Fruit fly (Drosophila melanogaster): ENCODE data around the gene Ccdc85.

The Ccdc85 gene

DNA sequence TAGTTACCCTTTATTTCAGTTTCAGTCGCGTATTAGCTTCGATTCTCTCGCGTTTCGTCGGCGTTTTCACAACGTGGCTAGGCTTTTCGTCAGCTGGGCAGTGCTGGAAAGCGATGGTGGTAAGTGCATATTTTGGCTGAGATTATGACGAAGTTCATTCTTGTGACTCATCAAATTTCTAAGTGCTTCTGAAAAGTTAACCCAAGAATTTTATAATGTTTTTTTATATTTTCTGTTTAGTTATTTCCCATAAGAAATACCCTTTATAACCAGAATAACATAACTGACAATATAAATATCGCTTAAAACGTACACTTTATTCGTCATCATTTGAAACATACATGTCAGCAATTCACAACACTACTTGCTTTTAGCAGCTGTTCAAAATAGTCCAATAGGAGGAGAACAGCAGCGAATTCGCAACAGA, 38.1 kb downstream of the Ccdc85 start, which contains the start of the genes CG17260 and SerRS (continued):
- TF ChIP-seq danr (GFP tag; IDR thresholded peaks at IDR 0.05), result peak; percentile 84
- TF ChIP-seq CG12071 (GFP tag; optimal IDR thresholded peaks at IDR 0.05), result peak; percentile 43
- TF ChIP-seq Usf (GFP tag; optimal IDR thresholded peaks at IDR 0.05), result peak; percentile 64
- TF ChIP-seq CG17802 (tag; optimal IDR thresholded peaks at IDR 0.05), result peak; percentile 64
- TF ChIP-seq eyg (GFP tag; optimal IDR thresholded peaks at IDR 0.05), result peak; percentile 76
- TF ChIP-seq gcm (GFP tag; optimal IDR thresholded peaks at IDR 0.05), result peak; percentile 85
- peak; percentile 97 for TF ChIP-seq Hsf (GFP tag; optimal IDR thresholded peaks at IDR 0.05)
- peak; percentile 25; the same call in 1 of the 2 replicates for TF ChIP-seq Dref (GFP tag; IDR thresholded peaks at IDR 0.05)
- TF ChIP-seq Neu2 (GFP tag; optimal IDR thresholded peaks at IDR 0.05; ENCODE audit: borderline replicate concordance), result peak; percentile 25
- peak; percentile 85 for TF ChIP-seq Rx (GFP tag; IDR thresholded peaks at IDR 0.05)
- TF ChIP-seq Pdp1 (GFP tag; optimal IDR thresholded peaks at IDR 0.05), result peak; percentile 91 to 95
- TF ChIP-seq CG8388 (GFP tag; optimal IDR thresholded peaks at IDR 0.05), result peak; percentile 89
- peak; percentile 72 for TF ChIP-seq CG1529 (GFP tag; optimal IDR thresholded peaks at IDR 0.05)
- no peak for TF ChIP-seq pita (GFP tag; optimal IDR thresholded peaks at IDR 0.05)
- peak; percentile 86 for TF ChIP-seq dan (GFP tag; IDR thresholded peaks at IDR 0.05)
- TF ChIP-seq oc (tag; optimal IDR thresholded peaks at IDR 0.05), result no peak
- TF ChIP-seq sr (GFP tag; IDR thresholded peaks at IDR 0.05), result no peak
- no peak for TF ChIP-seq Hr39 (optimal IDR thresholded peaks at IDR 0.05)
- TF ChIP-seq ci (GFP tag; IDR thresholded peaks at IDR 0.05), result peak; percentile 77; the same call in 1 of the 3 replicates
- no peak for TF ChIP-seq corto (GFP tag; optimal IDR thresholded peaks at IDR 0.05)
- TF ChIP-seq odd (GFP tag; optimal IDR thresholded peaks at IDR 0.05), result no peak
- peak; percentile 77 for TF ChIP-seq pb (GFP tag; optimal IDR thresholded peaks at IDR 0.05)
- TF ChIP-seq run (tag; optimal IDR thresholded peaks at IDR 0.05), result peak; percentile 70
- peak; percentile 89 to 94 for TF ChIP-seq chif (GFP tag; optimal IDR thresholded peaks at IDR 0.05)
- TF ChIP-seq tx (GFP tag; optimal IDR thresholded peaks at IDR 0.05), result peak; percentile 90
- peak; percentile 69 for TF ChIP-seq MESR4 (GFP tag; optimal IDR thresholded peaks at IDR 0.05)
- TF ChIP-seq pfk (GFP tag; optimal IDR thresholded peaks at IDR 0.05), result peak; percentile 29
- peak; percentile 98 for TF ChIP-seq CG2120 (GFP tag; optimal IDR thresholded peaks at IDR 0.05)
- TF ChIP-seq nom (GFP tag; optimal IDR thresholded peaks at IDR 0.05), result peak; percentile 67
- TF ChIP-seq CG7963 (GFP tag; IDR thresholded peaks at IDR 0.05; ENCODE audit: partially characterized antibody), result no peak
- no peak for TF ChIP-seq h (optimal IDR thresholded peaks at IDR 0.05)
- peak; percentile 86 for TF ChIP-seq CG11560 (tag; IDR thresholded peaks at IDR 0.05)
- peak; percentile 89 for TF ChIP-seq Atf3 (GFP tag; optimal IDR thresholded peaks at IDR 0.05)
- peak; percentile 94 for TF ChIP-seq CG9215 (GFP tag; IDR thresholded peaks at IDR 0.05)
- peak; percentile 67 for TF ChIP-seq CG15073 (GFP tag; optimal IDR thresholded peaks at IDR 0.05)
- no peak for TF ChIP-seq dati (GFP tag; IDR thresholded peaks at IDR 0.05)
- TF ChIP-seq CG15601 (tag; optimal IDR thresholded peaks at IDR 0.05), result peak; percentile 87
- peak; percentile 88 for TF ChIP-seq Dad (GFP tag; optimal IDR thresholded peaks at IDR 0.05)
- peak; percentile 56; the same call in 1 of the 2 replicates for TF ChIP-seq CG16779 (GFP tag; IDR thresholded peaks at IDR 0.05)
- peak; percentile 92 for TF ChIP-seq tin (GFP tag; optimal IDR thresholded peaks at IDR 0.05)
- peak; percentile 96 for TF ChIP-seq CG1602 (GFP tag; optimal IDR thresholded peaks at IDR 0.05)
- peak; percentile 88 for TF ChIP-seq CG4820 (GFP tag; optimal IDR thresholded peaks at IDR 0.05)
- 0 out of 2 replicates have a peak, but pooled peaks have one; percentile 23 for TF ChIP-seq aop (GFP tag; IDR thresholded peaks at IDR 0.05)
- peak; percentile 84 for TF ChIP-seq CG18011 (GFP tag; optimal IDR thresholded peaks at IDR 0.05)
- no peak for TF ChIP-seq tna (GFP tag; IDR thresholded peaks at IDR 0.05; ENCODE audit: partially characterized antibody)
- TF ChIP-seq HLH4C (GFP tag; IDR thresholded peaks at IDR 0.05; ENCODE audit: partially characterized antibody), result no peak
- TF ChIP-seq Jarid2 (GFP tag; optimal IDR thresholded peaks at IDR 0.05), result peak; percentile 61
- TF ChIP-seq CG32772 (GFP tag; IDR thresholded peaks at IDR 0.05), result peak; percentile 96
- peak; percentile 82 for TF ChIP-seq CG11398 (GFP tag; optimal IDR thresholded peaks at IDR 0.05)
- TF ChIP-seq Ravus (GFP tag; IDR thresholded peaks at IDR 0.05), result peak; percentile 78
- peak; percentile 88 for TF ChIP-seq CG16863 (GFP tag; optimal IDR thresholded peaks at IDR 0.05)

Measured in whole organism, embryonic.